Worm (Caenorhabditis elegans) whole organism, young adult: Measurements from ENCODE around the gene ttr-42.

Source experiments
- B0019.2 ChIP-seq: fragments of 200-800 bp; sonication (Bioruptor generic); conservative IDR thresholded peaks from 2 replicates; pipeline ENCODE4 v1.3.6; 2022; ENCODE audit warnings: missing genetic modification reagents, missing genetic modification characterization, missing compliant biosample characterization
- D2030.7 ChIP-seq: fragments of 200-800 bp; sonication (Bioruptor generic); IDR thresholded peaks from 2 replicates; pipeline ENCODE4 v1.3.6; 2022; ENCODE audit warnings: missing genetic modification reagents, missing genetic modification characterization, missing compliant biosample characterization
- F52B5.7 ChIP-seq: sonication (generic microtip); optimal IDR thresholded peaks from 2 replicates; lab custom pipeline; 2016; ENCODE audit warnings: mild to moderate bottlenecking, missing genetic modification characterization, missing compliant biosample characterization
- K11D2.4 ChIP-seq: fragments of 200-800 bp; sonication (Bioruptor generic); IDR thresholded peaks from 2 replicates; pipeline ENCODE4 v1.3.6; 2022; ENCODE audit warnings: missing genetic modification reagents, missing genetic modification characterization, missing compliant biosample characterization
- K12H6.12 ChIP-seq: fragments of 200-800 bp; sonication (Bioruptor generic); optimal IDR thresholded peaks from 2 replicates; lab custom pipeline; 2018; ENCODE audit warnings: mild to moderate bottlenecking, missing genetic modification characterization, missing compliant biosample characterization
- T26A5.8 ChIP-seq: sonication (generic microtip); optimal IDR thresholded peaks from 2 replicates; lab custom pipeline; 2016; ENCODE audit warnings: missing genetic modification characterization, missing compliant biosample characterization
- Y53F4B.3 ChIP-seq: fragments of 200-800 bp; sonication (Bioruptor generic); IDR thresholded peaks from 2 replicates; pipeline ENCODE4 v1.3.6; 2022; ENCODE audit warnings: missing genetic modification reagents, missing genetic modification characterization, missing compliant biosample characterization
- Y56A3A.18 ChIP-seq: fragments of 200-800 bp; sonication (Bioruptor generic); IDR thresholded peaks from 2 replicates; pipeline ENCODE4 v1.3.6; 2022; ENCODE audit warnings: missing genetic modification reagents, missing genetic modification characterization, missing compliant biosample characterization
- Y79H2A.3 ChIP-seq: fragments of 200-800 bp; sonication (Bioruptor generic); conservative IDR thresholded peaks from 2 replicates; pipeline ENCODE4 v1.3.6; 2022; ENCODE audit warnings: missing genetic modification reagents, missing genetic modification characterization, missing compliant biosample characterization
- akir-1 ChIP-seq: fragments of 200-800 bp; sonication (Bioruptor generic); optimal IDR thresholded peaks from 2 replicates; lab custom pipeline; 2018; ENCODE audit warnings: mild to moderate bottlenecking, missing genetic modification characterization, moderate library complexity, missing compliant biosample characterization
- attf-3 ChIP-seq: fragments of 200-800 bp; sonication (Bioruptor generic); conservative IDR thresholded peaks from 2 replicates; pipeline ENCODE4 v1.3.6; 2022; ENCODE audit warnings: missing genetic modification reagents, missing genetic modification characterization, missing compliant biosample characterization
- bed-2 ChIP-seq: fragments of 200-800 bp; sonication (Bioruptor generic); IDR thresholded peaks from 2 replicates; pipeline ENCODE4 v1.3.6; 2022; ENCODE audit warnings: missing genetic modification reagents, missing genetic modification characterization, missing compliant biosample characterization
- ccch-3 ChIP-seq: fragments of 200-800 bp; sonication (Bioruptor generic); optimal IDR thresholded peaks from 2 replicates; lab custom pipeline; 2018; ENCODE audit warnings: mild to moderate bottlenecking, missing genetic modification characterization, missing compliant biosample characterization
- ceh-27 ChIP-seq: fragments of 200-800 bp; sonication (Bioruptor generic); optimal IDR thresholded peaks from 2 replicates; lab custom pipeline; 2018; ENCODE audit warnings: mild to moderate bottlenecking, missing genetic modification characterization, moderate library complexity, missing compliant biosample characterization
- ceh-58 ChIP-seq: fragments of 200-800 bp; sonication (Bioruptor generic); IDR thresholded peaks from 2 replicates; pipeline ENCODE4 v1.3.6; 2022; ENCODE audit warnings: missing genetic modification characterization, missing compliant biosample characterization
- ceh-79 ChIP-seq: sonication (generic microtip); optimal IDR thresholded peaks from 2 replicates; lab custom pipeline; 2017; ENCODE audit warnings: mild to moderate bottlenecking, missing genetic modification characterization, missing compliant biosample characterization
- ceh-91 ChIP-seq: fragments of 200-800 bp; sonication (Bioruptor generic); IDR thresholded peaks from 2 replicates; pipeline ENCODE4 v1.3.6; 2022; ENCODE audit warnings: missing genetic modification reagents, missing genetic modification characterization, missing compliant biosample characterization
- die-1 ChIP-seq: sonication (generic microtip); optimal IDR thresholded peaks from 2 replicates; lab custom pipeline; 2016; ENCODE audit warnings: missing genotype, mild to moderate bottlenecking, missing genetic modification characterization, missing compliant biosample characterization
- dpff-1 ChIP-seq: sonication (generic microtip); optimal IDR thresholded peaks from 2 replicates; lab custom pipeline; 2017; ENCODE audit warnings: mild to moderate bottlenecking, missing genetic modification characterization, missing compliant biosample characterization
- dpl-1 ChIP-seq: fragments of 150-350 bp; optimal IDR thresholded peaks from 2 replicates; lab custom pipeline; 2014; ENCODE audit warnings: missing biosample characterization, missing genetic modification reagents, missing genetic modification characterization
- efl-1 ChIP-seq: fragments of 150-350 bp; optimal IDR thresholded peaks from 2 replicates; lab custom pipeline; 2014; ENCODE audit warnings: missing biosample characterization, missing genetic modification reagents, missing genetic modification characterization
- egl-18 ChIP-seq: fragments of 200-800 bp; sonication (Bioruptor generic); IDR thresholded peaks from 2 replicates; pipeline ENCODE4 v1.3.6; 2022; ENCODE audit warnings: missing genetic modification reagents, missing genetic modification characterization, missing compliant biosample characterization
- ekl-4 ChIP-seq: fragments of 200-800 bp; sonication (Bioruptor generic); IDR thresholded peaks from 2 replicates; pipeline ENCODE4 v1.3.6; 2022; ENCODE audit warnings: missing genetic modification reagents, missing genetic modification characterization, missing compliant biosample characterization
- hmg-20 ChIP-seq: fragments of 200-800 bp; sonication (Bioruptor generic); IDR thresholded peaks from 2 replicates; pipeline ENCODE4 v1.3.6; 2022; ENCODE audit warnings: missing genetic modification reagents, missing genetic modification characterization, missing compliant biosample characterization
- lin-35 ChIP-seq, 3 experiments: fragments of 150-350 bp in 2 of 3; sonication (generic microtip) in 1 of 3; optimal IDR thresholded peaks; 2 replicates each; lab custom pipeline; 2014 to 2018; ENCODE audit warnings: missing biosample characterization in 3 of 3, missing genetic modification characterization in 3 of 3, missing genetic modification reagents in 3 of 3
- lin-54 ChIP-seq: fragments of 200-800 bp; sonication (Bioruptor generic); optimal IDR thresholded peaks from 2 replicates; lab custom pipeline; 2018; ENCODE audit warnings: mild to moderate bottlenecking, missing genetic modification characterization, missing compliant biosample characterization
- madf-6 ChIP-seq: fragments of 200-800 bp; sonication (Bioruptor generic); IDR thresholded peaks from 2 replicates; pipeline ENCODE4 v1.3.6; 2022; ENCODE audit warnings: missing genetic modification reagents, missing genetic modification characterization, missing compliant biosample characterization
- mcd-1 ChIP-seq: fragments of 200-800 bp; sonication (Bioruptor generic); IDR thresholded peaks from 2 replicates; pipeline ENCODE4 v1.3.6; 2022; ENCODE audit warnings: missing genetic modification reagents, missing genetic modification characterization, missing compliant biosample characterization
- mxl-1 ChIP-seq: sonication (generic microtip); optimal IDR thresholded peaks from 2 replicates; lab custom pipeline; 2016; ENCODE audit warnings: missing genetic modification characterization, missing compliant biosample characterization
- nfya-1 ChIP-seq: sonication (generic microtip); optimal IDR thresholded peaks from 2 replicates; lab custom pipeline; 2017; ENCODE audit warnings: antibody characterized with exemption, missing compliant biosample characterization, missing genetic modification characterization, borderline replicate concordance; ENCODE audit not compliant: insufficient read depth
- nfyb-1 ChIP-seq: fragments of 200-800 bp; sonication (Bioruptor generic); IDR thresholded peaks from 2 replicates; pipeline ENCODE4 v1.3.6; 2022; ENCODE audit warnings: missing genetic modification reagents, missing genetic modification characterization, missing compliant biosample characterization
- nhr-179 ChIP-seq: sonication (generic microtip); optimal IDR thresholded peaks from 2 replicates; lab custom pipeline; 2016; ENCODE audit warnings: mild to moderate bottlenecking, missing genetic modification characterization, missing compliant biosample characterization
- nhr-90 ChIP-seq: sonication (generic microtip); optimal IDR thresholded peaks from 2 replicates; lab custom pipeline; 2016; ENCODE audit warnings: missing genotype, mild to moderate bottlenecking, missing genetic modification characterization, missing compliant biosample characterization
- repo-1 ChIP-seq: sonication (generic microtip); optimal IDR thresholded peaks from 2 replicates; lab custom pipeline; 2017; ENCODE audit warnings: mild to moderate bottlenecking, missing genetic modification characterization, missing compliant biosample characterization
- rpc-1 ChIP-seq, 2 experiments: fragments of 150-350 bp in 1 of 2; sonication (generic microtip) in 1 of 2; optimal IDR thresholded peaks; 2 replicates each; lab custom pipeline; 2014 to 2018; ENCODE audit warnings: missing biosample characterization in 1 of 2, missing genetic modification characterization in 1 of 2, missing genetic modification reagents in 1 of 2, missing genotype in 1 of 2
- snpc-1.1 ChIP-seq: sonication (generic microtip); optimal IDR thresholded peaks from 2 replicates; lab custom pipeline; 2017; ENCODE audit warnings: missing genetic modification characterization, mild to moderate bottlenecking, missing compliant biosample characterization, antibody characterized with exemption, moderate library complexity, missing genotype, missing genetic modification reagents; ENCODE audit not compliant: insufficient read depth
- snpc-1.3 ChIP-seq: sonication (generic microtip); optimal IDR thresholded peaks from 2 replicates; lab custom pipeline; 2017; ENCODE audit warnings: missing genetic modification characterization, mild to moderate bottlenecking, missing compliant biosample characterization, antibody characterized with exemption, moderate library complexity, missing genotype, missing genetic modification reagents; ENCODE audit not compliant: insufficient read depth
- snpc-4 ChIP-seq, 5 experiments: fragments of 150-350 bp in 1 of 5; sonication (generic microtip) in 4 of 5; optimal IDR thresholded peaks; 2 replicates each; lab custom pipeline; 2014 to 2018; ENCODE audit warnings: missing genetic modification characterization in 5 of 5, missing biosample characterization in 3 of 5, antibody characterized with exemption in 2 of 5, mild to moderate bottlenecking in 2 of 5, missing compliant biosample characterization in 2 of 5, missing genotype in 2 of 5, moderate library complexity in 2 of 5, missing genetic modification reagents in 1 of 5
- sptf-2 ChIP-seq: fragments of 200-800 bp; sonication (Bioruptor generic); optimal IDR thresholded peaks from 2 replicates; lab custom pipeline; 2018; ENCODE audit warnings: mild to moderate bottlenecking, missing genetic modification characterization, missing compliant biosample characterization
- tbp1 ChIP-seq: fragments of 200-800 bp; sonication (Bioruptor generic); optimal IDR thresholded peaks from 2 replicates; lab custom pipeline; 2018; ENCODE audit warnings: mild to moderate bottlenecking, missing genetic modification characterization, missing compliant biosample characterization
- tbx-9 ChIP-seq: sonication (generic microtip); optimal IDR thresholded peaks from 2 replicates; lab custom pipeline; 2016; ENCODE audit warnings: borderline replicate concordance, missing genetic modification characterization, inconsistent platforms, missing compliant biosample characterization
- tlf-1 ChIP-seq: fragments of 200-800 bp; sonication (Bioruptor generic); optimal IDR thresholded peaks from 2 replicates; lab custom pipeline; 2018; ENCODE audit warnings: mild to moderate bottlenecking, missing genetic modification characterization, missing compliant biosample characterization
- unc-62 ChIP-seq: fragments of 150-350 bp; optimal IDR thresholded peaks from 2 replicates; lab custom pipeline; 2014; ENCODE audit warnings: missing biosample characterization, missing genetic modification reagents, missing genetic modification characterization
- zfh-2 ChIP-seq: fragments of 200-800 bp; sonication (Bioruptor generic); conservative IDR thresholded peaks from 2 replicates; pipeline ENCODE4 v1.3.6; 2022; ENCODE audit warnings: missing genetic modification reagents, missing genetic modification characterization, missing compliant biosample characterization
- ztf-22 ChIP-seq: fragments of 200-800 bp; sonication (Bioruptor generic); optimal IDR thresholded peaks from 2 replicates; lab custom pipeline; 2018; ENCODE audit warnings: mild to moderate bottlenecking, missing genetic modification characterization, moderate library complexity, missing compliant biosample characterization
- ztf-25 ChIP-seq: fragments of 200-800 bp; sonication (Bioruptor generic); IDR thresholded peaks from 2 replicates; pipeline ENCODE4 v1.3.6; 2022; ENCODE audit warnings: missing genetic modification reagents, missing genetic modification characterization, missing compliant biosample characterization
- ztf-26 ChIP-seq: sonication (generic microtip); optimal IDR thresholded peaks from 2 replicates; lab custom pipeline; 2017; ENCODE audit warnings: missing genetic modification characterization, missing compliant biosample characterization

The ttr-42 gene

DNA sequence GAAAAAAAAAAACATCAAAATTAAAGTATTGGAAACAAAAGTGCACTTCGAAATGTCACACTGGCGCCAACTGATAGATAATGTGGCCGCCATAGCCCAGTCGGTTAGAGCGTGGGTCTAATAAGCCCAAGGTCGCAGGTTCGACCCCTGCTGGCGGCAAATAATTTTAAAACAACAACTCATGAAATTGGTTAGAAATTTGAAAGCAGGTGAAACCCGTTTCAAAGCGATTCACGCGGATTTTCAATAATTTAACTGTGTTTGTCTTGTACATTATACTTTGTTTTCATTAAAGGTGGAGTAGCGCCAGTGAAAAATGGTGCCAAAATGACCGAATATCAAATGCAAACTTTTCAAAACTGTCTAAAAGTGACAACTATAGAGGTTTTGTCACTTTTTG lies 46.3 kb upstream of the ttr-42 start (continued):
- no peak for TF ChIP-seq Y53F4B.3
- no peak for TF ChIP-seq K11D2.4
- no peak for TF ChIP-seq Y79H2A.3 (GFP tag; lab: Robert Waterston, UW)
- TF ChIP-seq tbx-9 (tag; lab: Kevin White, UChicago), result no peak
- TF ChIP-seq ceh-27 (GFP tag; lab: Kevin White, UChicago), result no peak
- TF ChIP-seq ceh-91 (GFP tag; lab: Robert Waterston, UW), result no peak
- TF ChIP-seq nhr-179, result peak; percentile 73
- no peak for TF ChIP-seq T26A5.8 (tag; lab: Kevin White, UChicago)
- TF ChIP-seq F52B5.7 (tag; lab: Kevin White, UChicago), result no peak
- TF ChIP-seq B0019.2 (GFP tag; lab: Robert Waterston, UW), result no peak
- peak; percentile 17 for TF ChIP-seq K12H6.12 (tag; lab: Kevin White, UChicago)
- TF ChIP-seq ekl-4 (GFP tag; lab: Robert Waterston, UW), result peak; percentile 61; the same call in 1 of the 2 replicates
- peak; percentile 55; the same call in 1 of the 2 replicates for TF ChIP-seq hmg-20
- no peak for TF ChIP-seq dpl-1
- no peak for TF ChIP-seq mxl-1 (tag; lab: Kevin White, UChicago)
- peak; percentile 48 for TF ChIP-seq snpc-1.3 (tag; lab: Kevin White, UChicago)
- TF ChIP-seq ztf-26 (tag; lab: Kevin White, UChicago), result peak; percentile 27
- TF ChIP-seq repo-1 (tag; lab: Kevin White, UChicago), result peak; percentile 80
- TF ChIP-seq ceh-79, result peak; percentile 15
- peak; percentile 58 for TF ChIP-seq D2030.7 (GFP tag; lab: Robert Waterston, UW)
- TF ChIP-seq nfyb-1, result peak; percentile 87
- TF ChIP-seq unc-62 (GFP tag; lab: Kevin White, UChicago), result no peak
- TF ChIP-seq mcd-1 (GFP tag; lab: Robert Waterston, UW), result peak; percentile 32; the same call in 1 of the 2 replicates
- no peak for TF ChIP-seq dpff-1
- peak; percentile 66 for TF ChIP-seq nhr-90
- TF ChIP-seq snpc-4 (GFP tag; optimal IDR thresholded peaks at IDR 0.05; lab: Kevin White, UChicago), result peak; percentile 48
- TF ChIP-seq snpc-4 (tag; optimal IDR thresholded peaks at IDR 0.05; lab: Kevin White, UChicago), result peak; percentile 2 to 75 (median 66)
- TF ChIP-seq sptf-2, result no peak
- TF ChIP-seq efl-1, result no peak
- no peak for TF ChIP-seq zfh-2 (GFP tag; lab: Robert Waterston, UW)
- peak; percentile 90 for TF ChIP-seq rpc-1 (optimal IDR thresholded peaks at IDR 0.05; lab: Kevin White, UChicago)
- TF ChIP-seq rpc-1 (tag; optimal IDR thresholded peaks at IDR 0.05; lab: Kevin White, UChicago), result peak; percentile 83
- peak; percentile 40 for TF ChIP-seq ztf-22 (GFP tag; lab: Kevin White, UChicago)
- no peak for TF ChIP-seq bed-2 (GFP tag; lab: Robert Waterston, UW)
- TF ChIP-seq lin-35 (GFP tag; optimal IDR thresholded peaks at IDR 0.05; lab: Kevin White, UChicago), result peak in 1 of 3 experiments; percentile 16
- peak; percentile 85 for TF ChIP-seq tbp1
- peak; percentile 44 for TF ChIP-seq lin-54
- no peak for TF ChIP-seq tlf-1 (GFP tag; lab: Kevin White, UChicago)
- no peak for TF ChIP-seq egl-18 (GFP tag; lab: Robert Waterston, UW)
- TF ChIP-seq akir-1, result no peak
- TF ChIP-seq snpc-1.1 (tag; lab: Kevin White, UChicago), result peak; percentile 26
- peak; percentile 72; the same call in 1 of the 2 replicates for TF ChIP-seq ztf-25
- peak; percentile 76 for TF ChIP-seq die-1 (tag; lab: Kevin White, UChicago)
- no peak for TF ChIP-seq nfya-1 (tag; lab: Kevin White, UChicago)
- TF ChIP-seq madf-6 (GFP tag; lab: Robert Waterston, UW), result peak; percentile 47; the same call in 1 of the 2 replicates
- no peak for TF ChIP-seq attf-3
- 0 out of 2 replicates have a peak, but pooled peaks have one; percentile 58 for TF ChIP-seq Y56A3A.18 (GFP tag; lab: Robert Waterston, UW)
- TF ChIP-seq ceh-58 (GFP tag; lab: Robert Waterston, UW), result no peak
- TF ChIP-seq ccch-3 (GFP tag; lab: Kevin White, UChicago), result no peak
